In the genomic region with DNA sequence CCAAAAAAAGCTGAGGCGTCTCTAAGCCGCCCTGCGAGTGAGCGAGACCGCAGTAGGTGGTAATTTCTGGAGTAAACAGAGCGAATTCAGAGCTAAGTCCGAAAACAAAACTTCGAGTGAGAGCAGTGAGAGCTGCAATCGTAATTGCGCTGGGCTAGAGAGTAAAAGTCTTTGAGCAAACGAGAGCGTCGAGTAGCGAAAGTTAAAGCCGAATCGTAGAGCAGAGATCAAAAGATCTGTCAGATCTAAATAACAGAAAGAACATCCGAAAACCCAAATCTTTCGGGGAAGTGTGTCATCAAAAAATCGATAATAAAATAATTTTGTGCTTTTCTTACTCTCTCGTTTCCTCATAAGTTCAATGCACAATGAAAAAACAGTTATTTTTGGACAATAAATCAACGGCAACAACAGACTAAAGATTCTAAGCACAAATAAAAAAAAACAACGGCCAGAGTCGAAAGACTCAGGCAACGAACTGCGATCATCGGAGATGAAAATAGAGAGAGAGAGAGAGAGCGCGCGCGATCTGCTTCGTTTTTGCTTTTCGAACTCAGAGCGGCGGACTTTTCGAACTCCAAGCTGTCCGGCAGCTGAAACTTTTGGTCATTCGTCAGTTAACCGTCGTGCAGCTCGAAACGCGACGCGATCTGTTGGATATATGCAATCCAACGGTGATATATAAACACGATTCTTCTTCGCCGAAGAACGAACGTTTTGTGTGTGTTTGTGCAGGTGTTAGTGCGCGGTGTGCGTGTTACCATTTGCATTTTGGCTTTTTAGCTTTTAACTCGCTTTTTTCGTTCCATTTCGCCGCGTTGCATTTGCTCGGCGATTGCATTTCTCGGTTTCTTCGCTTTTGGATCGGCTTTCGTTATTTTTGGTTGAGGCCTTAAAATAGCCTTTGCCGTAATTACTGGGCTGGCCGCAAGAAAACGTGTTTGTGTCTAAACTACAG, we compare ENCODE assay signal across 1 fruit fly cellular context.
TF ChIP-seq lines count a peak whose summit lies in the region.

Gene RhoGEF64C, plus strand, starts transcription at position 607 of the 958 bp plus-strand sequence.

TF ChIP-seq in whole organism, embryonic, 481 proteins besides CTCF, POLR2A, EP300 and RAD21 (continued from another document):
- no peak for TF ChIP-seq CG14965 (GFP tag; optimal IDR thresholded peaks at IDR 0.05; lab: Kevin White, UChicago; ENCODE audit: borderline replicate concordance)
- TF ChIP-seq C15 (GFP tag; IDR thresholded peaks at IDR 0.05; lab: Robert Waterston, UW): no peak
- TF ChIP-seq Dip2 (GFP tag; IDR thresholded peaks at IDR 0.05; lab: Robert Waterston, UW): no peak
- no peak for TF ChIP-seq tup (GFP tag; optimal IDR thresholded peaks at IDR 0.05; lab: Kevin White, UChicago)
- TF ChIP-seq CG14441 (GFP tag; IDR thresholded peaks at IDR 0.05; lab: Robert Waterston, UW): no peak
- TF ChIP-seq Sry-β (GFP tag; optimal IDR thresholded peaks at IDR 0.05; lab: Kevin White, UChicago): no peak
- no peak for TF ChIP-seq CG4282 (GFP tag; optimal IDR thresholded peaks at IDR 0.05; lab: Kevin White, UChicago)
- TF ChIP-seq CG10462 (GFP tag; optimal IDR thresholded peaks at IDR 0.05; lab: Kevin White, UChicago): no peak
- no peak for TF ChIP-seq CG34376 (GFP tag; optimal IDR thresholded peaks at IDR 0.05; lab: Kevin White, UChicago)
- TF ChIP-seq pb (GFP tag; optimal IDR thresholded peaks at IDR 0.05; lab: Kevin White, UChicago): no peak
- TF ChIP-seq Nf-YB (GFP tag; optimal IDR thresholded peaks at IDR 0.05; lab: Kevin White, UChicago): no peak
- no peak for TF ChIP-seq ap (GFP tag; IDR thresholded peaks at IDR 0.05; lab: Robert Waterston, UW)
- TF ChIP-seq Jarid2 (GFP tag; optimal IDR thresholded peaks at IDR 0.05; lab: Kevin White, UChicago): peak; percentile 68
- TF ChIP-seq CG6791 (GFP tag; IDR thresholded peaks at IDR 0.05; lab: Robert Waterston, UW; ENCODE audit: partially characterized antibody): no peak
- TF ChIP-seq Bdp1 (GFP tag; optimal IDR thresholded peaks at IDR 0.05; lab: Kevin White, UChicago): no peak
- TF ChIP-seq Taf1 (GFP tag; IDR thresholded peaks at IDR 0.05; lab: Robert Waterston, UW): no peak
